Worm (Caenorhabditis elegans) whole organism, young adult: ENCODE data around the gene F56D6.14.

ENCODE experiments used
- B0261.1 ChIP-seq: sonication (generic microtip); optimal IDR thresholded peaks from 2 replicates; lab custom pipeline; 2016; ENCODE audit warnings: mild to moderate bottlenecking, missing genetic modification characterization, moderate library complexity, missing compliant biosample characterization
- B0336.3 ChIP-seq: fragments of 200-800 bp; sonication (Bioruptor generic); IDR thresholded peaks from 2 replicates; pipeline ENCODE4 v1.3.6; 2022; ENCODE audit warnings: missing genetic modification characterization, missing compliant biosample characterization
- F10E7.11 ChIP-seq: sonication (generic microtip); optimal IDR thresholded peaks from 2 replicates; lab custom pipeline; 2017; ENCODE audit warnings: mild to moderate bottlenecking, missing genetic modification characterization, moderate library complexity, missing compliant biosample characterization
- F23B12.7 ChIP-seq: sonication (generic microtip); optimal IDR thresholded peaks from 2 replicates; lab custom pipeline; 2017; ENCODE audit warnings: missing genetic modification characterization, mild to moderate bottlenecking, missing compliant biosample characterization, antibody characterized with exemption, moderate library complexity; ENCODE audit not compliant: insufficient read depth
- F37B4.10 ChIP-seq: fragments of 200-800 bp; sonication (Bioruptor generic); IDR thresholded peaks from 2 replicates; pipeline ENCODE4 v1.3.6; 2022; ENCODE audit warnings: missing genetic modification characterization, missing compliant biosample characterization
- F52B5.7 ChIP-seq: sonication (generic microtip); optimal IDR thresholded peaks from 2 replicates; lab custom pipeline; 2016; ENCODE audit warnings: mild to moderate bottlenecking, missing genetic modification characterization, missing compliant biosample characterization
- F55B11.4 ChIP-seq: sonication (generic microtip); optimal IDR thresholded peaks from 2 replicates; lab custom pipeline; 2016; ENCODE audit warnings: missing compliant biosample characterization, missing genetic modification characterization, borderline replicate concordance; ENCODE audit not compliant: insufficient read depth
- F57A8.1 ChIP-seq: fragments of 200-800 bp; sonication (Bioruptor generic); optimal IDR thresholded peaks from 2 replicates; lab custom pipeline; 2018; ENCODE audit warnings: mild to moderate bottlenecking, missing genetic modification characterization, moderate library complexity, missing compliant biosample characterization
- F57C9.4 ChIP-seq: sonication (generic microtip); optimal IDR thresholded peaks from 2 replicates; lab custom pipeline; 2017; ENCODE audit warnings: mild to moderate bottlenecking, missing genetic modification characterization, missing compliant biosample characterization
- K11D2.4 ChIP-seq: fragments of 200-800 bp; sonication (Bioruptor generic); IDR thresholded peaks from 2 replicates; pipeline ENCODE4 v1.3.6; 2022; ENCODE audit warnings: missing genetic modification reagents, missing genetic modification characterization, missing compliant biosample characterization
- T07F8.4 ChIP-seq: sonication (generic microtip); optimal IDR thresholded peaks from 2 replicates; lab custom pipeline; 2016; ENCODE audit warnings: mild to moderate bottlenecking, missing genetic modification characterization, moderate library complexity, missing compliant biosample characterization
- Y53G8AR.9 ChIP-seq: fragments of 200-800 bp; sonication (Bioruptor generic); conservative IDR thresholded peaks from 2 replicates; pipeline ENCODE4 v1.3.6; 2022; ENCODE audit warnings: missing genetic modification reagents, missing genetic modification characterization, missing compliant biosample characterization
- Y56A3A.18 ChIP-seq: fragments of 200-800 bp; sonication (Bioruptor generic); IDR thresholded peaks from 2 replicates; pipeline ENCODE4 v1.3.6; 2022; ENCODE audit warnings: missing genetic modification reagents, missing genetic modification characterization, missing compliant biosample characterization
- Y95B8A.8 ChIP-seq: fragments of 200-800 bp; sonication (Bioruptor generic); IDR thresholded peaks from 2 replicates; pipeline ENCODE4 v1.3.6; 2022; ENCODE audit warnings: missing genetic modification reagents, missing genetic modification characterization, missing compliant biosample characterization
- ama-1 ChIP-seq, 3 experiments: fragments of 150-350 bp in 1 of 3; sonication (generic microtip) in 2 of 3; optimal IDR thresholded peaks; 2 replicates each; lab custom pipeline; 2014 to 2018; ENCODE audit warnings: missing biosample characterization in 2 of 3, missing genetic modification characterization in 2 of 3, missing genetic modification reagents in 2 of 3
- bed-2 ChIP-seq: fragments of 200-800 bp; sonication (Bioruptor generic); IDR thresholded peaks from 2 replicates; pipeline ENCODE4 v1.3.6; 2022; ENCODE audit warnings: missing genetic modification reagents, missing genetic modification characterization, missing compliant biosample characterization
- ccch-3 ChIP-seq: fragments of 200-800 bp; sonication (Bioruptor generic); optimal IDR thresholded peaks from 2 replicates; lab custom pipeline; 2018; ENCODE audit warnings: mild to moderate bottlenecking, missing genetic modification characterization, missing compliant biosample characterization
- ceh-100 ChIP-seq: fragments of 200-800 bp; sonication (Bioruptor generic); IDR thresholded peaks from 2 replicates; pipeline ENCODE4 v1.3.6; 2022; ENCODE audit warnings: missing genetic modification reagents, missing genetic modification characterization, missing compliant biosample characterization
- ceh-27 ChIP-seq: fragments of 200-800 bp; sonication (Bioruptor generic); optimal IDR thresholded peaks from 2 replicates; lab custom pipeline; 2018; ENCODE audit warnings: mild to moderate bottlenecking, missing genetic modification characterization, moderate library complexity, missing compliant biosample characterization
- ceh-40 ChIP-seq: fragments of 200-800 bp; sonication (Bioruptor generic); IDR thresholded peaks from 2 replicates; pipeline ENCODE4 v1.3.6; 2022; ENCODE audit warnings: missing genetic modification characterization, missing compliant biosample characterization
- ceh-79 ChIP-seq: sonication (generic microtip); optimal IDR thresholded peaks from 2 replicates; lab custom pipeline; 2017; ENCODE audit warnings: mild to moderate bottlenecking, missing genetic modification characterization, missing compliant biosample characterization
- ceh-91 ChIP-seq: fragments of 200-800 bp; sonication (Bioruptor generic); IDR thresholded peaks from 2 replicates; pipeline ENCODE4 v1.3.6; 2022; ENCODE audit warnings: missing genetic modification reagents, missing genetic modification characterization, missing compliant biosample characterization
- efl-1 ChIP-seq: fragments of 150-350 bp; optimal IDR thresholded peaks from 2 replicates; lab custom pipeline; 2014; ENCODE audit warnings: missing biosample characterization, missing genetic modification reagents, missing genetic modification characterization
- ekl-4 ChIP-seq: fragments of 200-800 bp; sonication (Bioruptor generic); IDR thresholded peaks from 2 replicates; pipeline ENCODE4 v1.3.6; 2022; ENCODE audit warnings: missing genetic modification reagents, missing genetic modification characterization, missing compliant biosample characterization
- hmg-1.2 ChIP-seq: fragments of 200-800 bp; sonication (Bioruptor generic); IDR thresholded peaks from 2 replicates; pipeline ENCODE4 v1.3.6; 2022; ENCODE audit warnings: missing genetic modification reagents, missing genetic modification characterization, missing compliant biosample characterization
- hrde-1 ChIP-seq: sonication (generic microtip); optimal IDR thresholded peaks from 2 replicates; lab custom pipeline; 2016; ENCODE audit warnings: missing genetic modification characterization, mild to moderate bottlenecking, missing compliant biosample characterization, moderate library complexity, missing genotype, missing genetic modification reagents, borderline replicate concordance
- lin-54 ChIP-seq: fragments of 200-800 bp; sonication (Bioruptor generic); optimal IDR thresholded peaks from 2 replicates; lab custom pipeline; 2018; ENCODE audit warnings: mild to moderate bottlenecking, missing genetic modification characterization, missing compliant biosample characterization
- lir-1 ChIP-seq: fragments of 200-800 bp; sonication (Bioruptor generic); conservative IDR thresholded peaks from 2 replicates; pipeline ENCODE4 v1.3.6; 2022; ENCODE audit warnings: missing genetic modification reagents, missing genetic modification characterization, missing compliant biosample characterization
- lsl-1 ChIP-seq: fragments of 200-800 bp; sonication (Bioruptor generic); optimal IDR thresholded peaks from 2 replicates; lab custom pipeline; 2018; ENCODE audit warnings: mild to moderate bottlenecking, missing genetic modification characterization, moderate library complexity, missing compliant biosample characterization
- madf-8 ChIP-seq: fragments of 200-800 bp; sonication (Bioruptor generic); conservative IDR thresholded peaks from 2 replicates; pipeline ENCODE4 v1.3.6; 2022; ENCODE audit warnings: missing genetic modification reagents, missing genetic modification characterization, missing compliant biosample characterization
- mxl-1 ChIP-seq: sonication (generic microtip); optimal IDR thresholded peaks from 2 replicates; lab custom pipeline; 2016; ENCODE audit warnings: missing genetic modification characterization, missing compliant biosample characterization
- nfya-1 ChIP-seq: sonication (generic microtip); optimal IDR thresholded peaks from 2 replicates; lab custom pipeline; 2017; ENCODE audit warnings: antibody characterized with exemption, missing compliant biosample characterization, missing genetic modification characterization, borderline replicate concordance; ENCODE audit not compliant: insufficient read depth
- nfyb-1 ChIP-seq: fragments of 200-800 bp; sonication (Bioruptor generic); IDR thresholded peaks from 2 replicates; pipeline ENCODE4 v1.3.6; 2022; ENCODE audit warnings: missing genetic modification reagents, missing genetic modification characterization, missing compliant biosample characterization
- nhr-90 ChIP-seq: sonication (generic microtip); optimal IDR thresholded peaks from 2 replicates; lab custom pipeline; 2016; ENCODE audit warnings: missing genotype, mild to moderate bottlenecking, missing genetic modification characterization, missing compliant biosample characterization
- sptf-2 ChIP-seq: fragments of 200-800 bp; sonication (Bioruptor generic); optimal IDR thresholded peaks from 2 replicates; lab custom pipeline; 2018; ENCODE audit warnings: mild to moderate bottlenecking, missing genetic modification characterization, missing compliant biosample characterization
- tbp1 ChIP-seq: fragments of 200-800 bp; sonication (Bioruptor generic); optimal IDR thresholded peaks from 2 replicates; lab custom pipeline; 2018; ENCODE audit warnings: mild to moderate bottlenecking, missing genetic modification characterization, missing compliant biosample characterization
- tbx-9 ChIP-seq: sonication (generic microtip); optimal IDR thresholded peaks from 2 replicates; lab custom pipeline; 2016; ENCODE audit warnings: borderline replicate concordance, missing genetic modification characterization, inconsistent platforms, missing compliant biosample characterization
- unc-130 ChIP-seq: sonication (generic microtip); optimal IDR thresholded peaks from 2 replicates; lab custom pipeline; 2016; ENCODE audit warnings: missing genetic modification reagents, missing genetic modification characterization, missing compliant biosample characterization
- unc-62 ChIP-seq: fragments of 150-350 bp; optimal IDR thresholded peaks from 2 replicates; lab custom pipeline; 2014; ENCODE audit warnings: missing biosample characterization, missing genetic modification reagents, missing genetic modification characterization
- xnd-1 ChIP-seq: sonication (generic microtip); optimal IDR thresholded peaks from 2 replicates; lab custom pipeline; 2016; ENCODE audit warnings: missing genotype, missing genetic modification reagents, missing genetic modification characterization, missing compliant biosample characterization
- ztf-22 ChIP-seq: fragments of 200-800 bp; sonication (Bioruptor generic); optimal IDR thresholded peaks from 2 replicates; lab custom pipeline; 2018; ENCODE audit warnings: mild to moderate bottlenecking, missing genetic modification characterization, moderate library complexity, missing compliant biosample characterization
- ztf-6 ChIP-seq: fragments of 200-800 bp; sonication (Bioruptor generic); IDR thresholded peaks from 2 replicates; pipeline ENCODE4 v1.3.6; 2022; ENCODE audit warnings: missing genetic modification reagents, missing genetic modification characterization, missing compliant biosample characterization

The F56D6.14 gene

ce11 chrIV:3885369-3885768 is 32.1 kb upstream of the F56D6.14 start, which contains the start of gene oac-22:
TSS of gene oac-22 (plus strand) at chrIV:3885669.
- no peak for TF ChIP-seq ceh-79
- TF ChIP-seq B0336.3: no peak
- TF ChIP-seq F10E7.11 (tag; lab: Kevin White, UChicago): no peak
- TF ChIP-seq ztf-6 (GFP tag; lab: Robert Waterston, UW): no peak
- TF ChIP-seq F23B12.7 (tag; lab: Kevin White, UChicago): no peak
- TF ChIP-seq ztf-22 (GFP tag; lab: Kevin White, UChicago): no peak
- no peak for TF ChIP-seq ccch-3 (GFP tag; lab: Kevin White, UChicago)
- TF ChIP-seq Y56A3A.18 (GFP tag; lab: Robert Waterston, UW): no peak
- TF ChIP-seq unc-130 (GFP tag; lab: Kevin White, UChicago): no peak
- TF ChIP-seq nfyb-1: no peak

- no peak for TF ChIP-seq ceh-91 (GFP tag; lab: Robert Waterston, UW)
- no peak for TF ChIP-seq xnd-1
- TF ChIP-seq nhr-90 (tag; lab: Kevin White, UChicago): no peak
- no peak for TF ChIP-seq Y95B8A.8
- TF ChIP-seq B0261.1: no peak
- TF ChIP-seq F52B5.7 (tag; lab: Kevin White, UChicago): no peak
- TF ChIP-seq ceh-27 (GFP tag; lab: Kevin White, UChicago): no peak
- TF ChIP-seq lin-54 (GFP tag; lab: Kevin White, UChicago): no peak
- no peak for TF ChIP-seq ceh-100 (GFP tag; lab: Robert Waterston, UW)
- no peak for TF ChIP-seq Y53G8AR.9 (GFP tag; lab: Robert Waterston, UW)
- TF ChIP-seq ceh-79: no peak
Measured at ce11 chrIV:3888963-3889362, 28.5 kb upstream of the F56D6.14 start, which contains the start of gene oac-21. TSS of gene oac-21 (plus strand) at chrIV:3889263.

- TF ChIP-seq T07F8.4 (tag; lab: Kevin White, UChicago) (no peak), F57A8.1 (GFP tag; lab: Kevin White, UChicago) (no peak), ekl-4 (no peak), hmg-1.2 (GFP tag; lab: Robert Waterston, UW) (no peak), tbp1 (GFP tag; lab: Kevin White, UChicago) (no peak)
Measured at ce11 chrIV:3892027-3892426, 25.5 kb upstream of the F56D6.14 start, which contains the start of gene F56D6.9. TSS of gene F56D6.9 (plus strand) at chrIV:3892327.

DNA sequence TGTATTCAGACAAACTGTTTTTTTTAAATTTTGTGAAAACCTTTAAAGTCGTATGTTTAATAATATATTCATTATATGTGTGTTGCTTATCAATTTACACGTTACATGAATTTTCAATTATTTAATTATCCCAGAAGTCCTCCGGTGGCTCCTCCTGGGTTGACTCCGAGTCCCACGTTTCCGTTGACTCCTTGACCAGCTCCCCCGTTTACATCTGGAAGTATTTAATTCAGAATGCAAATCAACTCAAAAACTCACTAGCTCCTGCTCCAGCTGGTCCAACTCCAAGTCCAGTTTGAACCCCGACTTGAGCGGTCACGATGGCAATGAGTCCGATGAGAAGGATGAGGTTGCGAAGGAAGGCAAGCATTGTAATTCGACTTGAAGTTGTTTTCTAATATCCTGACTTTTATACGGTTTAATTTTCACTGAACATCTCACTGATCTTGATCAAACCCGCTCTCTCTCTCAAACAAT is 23.5 kb upstream of the F56D6.14 start, which contains the start of gene F56D6.8:
F56D6.8 (minus strand) TSS at position 427 of the 477 bp plus-strand sequence.
- TF ChIP-seq ama-1 (optimal IDR thresholded peaks at IDR 0.05; lab: Kevin White, UChicago) (no peak), ama-1 (GFP tag; optimal IDR thresholded peaks at IDR 0.05; lab: Kevin White, UChicago) (no peak), mxl-1 (tag; lab: Kevin White, UChicago) (no peak), ztf-6 (GFP tag; lab: Robert Waterston, UW) (no peak), efl-1 (no peak), F37B4.10 (no peak), K11D2.4 (GFP tag; lab: Robert Waterston, UW) (no peak)
- TF ChIP-seq, all 124 proteins: peak for 0

ce11 chrIV:3894770-3895169 is 22.7 kb upstream of the F56D6.14 start, which contains the start of gene dct-8:
TSS of gene dct-8 (plus strand) at chrIV:3895070.
- TF ChIP-seq lir-1 (GFP tag; lab: Robert Waterston, UW) (no peak), tbx-9 (tag; lab: Kevin White, UChicago) (no peak), madf-8 (GFP tag; lab: Robert Waterston, UW) (no peak), nfya-1 (tag; lab: Kevin White, UChicago) (no peak), F23B12.7 (tag; lab: Kevin White, UChicago) (no peak), hrde-1 (no peak), ztf-6 (GFP tag; lab: Robert Waterston, UW) (no peak), F57C9.4 (tag; lab: Kevin White, UChicago) (no peak), bed-2 (GFP tag; lab: Robert Waterston, UW) (no peak), sptf-2 (no peak), F55B11.4 (tag; lab: Kevin White, UChicago) (no peak), lsl-1 (GFP tag; lab: Kevin White, UChicago) (no peak), ceh-40 (GFP tag; lab: Robert Waterston, UW) (no peak), F10E7.11 (tag; lab: Kevin White, UChicago) (no peak), unc-62 (GFP tag; lab: Kevin White, UChicago) (no peak)
